Fruit fly (Drosophila melanogaster) Kc167 (cell line): Measurements from ENCODE around the gene CG32295.

ENCODE experiments used
- h ChIP-seq: fragments of >200 bp; optimal IDR thresholded peaks from 3 replicates; lab custom pipeline; 2018; ENCODE audit warnings: missing external identifiers
- insv ChIP-seq: fragments of >200 bp; optimal IDR thresholded peaks from 3 replicates; lab custom pipeline; 2018; ENCODE audit warnings: missing external identifiers

DNA sequence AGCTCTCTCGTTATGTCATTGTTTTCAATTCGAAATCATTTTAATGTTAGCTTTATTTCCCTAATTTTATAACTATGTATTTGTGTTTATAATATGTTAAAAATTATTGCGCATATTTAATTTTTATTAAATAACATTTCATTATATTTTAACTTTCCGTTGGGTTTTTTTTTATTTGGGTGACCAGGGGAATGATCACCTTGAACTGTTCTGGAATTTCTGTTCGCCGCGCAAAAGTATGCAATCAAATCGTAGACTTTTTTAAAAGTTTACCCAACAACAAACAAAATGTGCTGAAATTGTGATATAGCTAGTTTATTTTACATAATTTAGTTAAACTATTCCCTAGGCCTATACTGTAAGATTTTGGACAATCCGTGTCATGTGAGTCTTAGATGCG, 27.7 kb downstream of the CG32295 start:
- TF ChIP-seq h (no peak), insv (no peak)
